Fruit fly (Drosophila melanogaster) Kc167 (cell line): ENCODE results near the gene CtsF.

ENCODE experiments used
- Myc ChIP-seq: fragments of >200 bp; optimal IDR thresholded peaks from 2 replicates; lab custom pipeline; 2017; ENCODE audit warnings: missing external identifiers
- Sin3A ChIP-seq: fragments of >200 bp; optimal IDR thresholded peaks from 2 replicates; lab custom pipeline; 2018; ENCODE audit warnings: missing external identifiers
- h ChIP-seq: fragments of >200 bp; optimal IDR thresholded peaks from 3 replicates; lab custom pipeline; 2018; ENCODE audit warnings: missing external identifiers
- insv ChIP-seq: fragments of >200 bp; optimal IDR thresholded peaks from 3 replicates; lab custom pipeline; 2018; ENCODE audit warnings: missing external identifiers
- psq ChIP-seq: fragments of >200 bp; optimal IDR thresholded peaks from 2 replicates; lab custom pipeline; 2017; ENCODE audit warnings: missing external identifiers
- ttk ChIP-seq: sonication (Bioruptor generic); optimal IDR thresholded peaks from 2 replicates; lab custom pipeline; 2017; ENCODE audit warnings: missing external identifiers

CtsF gene

DNA sequence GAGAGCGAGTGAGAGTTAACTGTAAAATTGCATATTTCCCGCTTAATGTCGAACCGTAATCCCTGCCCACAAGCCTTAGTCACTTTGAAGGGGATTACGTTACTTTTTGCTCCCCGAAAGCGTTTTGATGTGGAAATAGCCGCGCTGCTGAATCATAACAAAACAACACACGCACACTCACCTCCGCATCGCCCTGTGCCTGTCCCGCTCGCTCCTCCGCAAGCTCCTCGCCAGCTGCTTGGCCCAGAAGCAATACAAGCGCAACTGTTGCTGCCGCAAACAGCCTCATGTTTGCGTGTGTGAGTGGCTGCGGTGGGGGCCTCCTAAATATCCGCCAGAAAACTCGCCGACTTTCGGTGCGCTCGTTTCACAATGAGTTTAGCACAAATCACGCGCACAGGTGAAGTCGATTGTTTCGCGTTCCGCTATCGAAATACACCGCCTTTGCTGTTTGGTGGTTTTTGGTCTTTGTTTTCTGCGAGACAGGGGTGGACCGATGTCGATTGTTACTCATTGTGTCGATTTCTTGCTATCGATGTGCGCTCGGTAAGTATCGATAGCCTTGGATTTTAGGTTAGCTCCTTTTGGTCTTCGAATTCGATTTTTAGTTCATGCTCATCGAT, at the start of gene CtsF:
TSS of gene CtsF (minus strand) at position 503 of the 623 bp plus-strand sequence.
- no peak for TF ChIP-seq Sin3A
- TF ChIP-seq ttk = no peak
- no peak for TF ChIP-seq insv (lab: Kevin White, UChicago)
- TF ChIP-seq h (lab: Kevin White, UChicago) = no peak
- no peak for TF ChIP-seq Myc (lab: Kevin White, UChicago)
- no peak for TF ChIP-seq psq

DNA sequence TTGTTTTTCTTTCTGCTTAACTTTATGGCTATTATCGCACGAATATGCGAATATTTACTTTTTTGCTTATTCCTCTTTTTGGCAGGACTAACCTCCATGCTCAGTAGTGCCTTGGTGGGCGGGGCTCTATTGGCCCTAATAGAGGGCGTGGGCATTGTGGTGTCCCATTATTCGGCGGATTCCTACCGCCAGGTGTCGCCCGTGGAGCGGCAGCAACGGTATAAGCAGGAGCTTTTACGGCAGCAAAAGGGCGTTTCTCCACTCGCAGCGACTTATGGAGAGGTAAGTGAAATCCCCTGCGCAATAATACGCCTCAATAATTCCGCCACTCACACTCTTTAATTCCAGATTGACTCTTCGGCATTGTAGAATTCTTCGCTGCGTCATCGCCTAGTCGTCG, 49.1 kb upstream of the CtsF start:
- no peak for TF ChIP-seq ttk
- TF ChIP-seq Sin3A = no peak
- TF ChIP-seq Myc (lab: Kevin White, UChicago) = no peak
- TF ChIP-seq h (lab: Kevin White, UChicago) = no peak
- no peak for TF ChIP-seq insv (lab: Kevin White, UChicago)
- no peak for TF ChIP-seq psq

- TF ChIP-seq h (lab: Kevin White, UChicago) (no peak), ttk (no peak), psq (no peak), insv (lab: Kevin White, UChicago) (no peak), Sin3A (no peak), Myc (lab: Kevin White, UChicago) (no peak)
Observed at dm6 chr3R:5299569-5300195, 48.1 kb upstream of the CtsF start, which contains the start of gene Tim17b1. TSS of gene Tim17b1 (plus strand) at chr3R:5300145.

DNA sequence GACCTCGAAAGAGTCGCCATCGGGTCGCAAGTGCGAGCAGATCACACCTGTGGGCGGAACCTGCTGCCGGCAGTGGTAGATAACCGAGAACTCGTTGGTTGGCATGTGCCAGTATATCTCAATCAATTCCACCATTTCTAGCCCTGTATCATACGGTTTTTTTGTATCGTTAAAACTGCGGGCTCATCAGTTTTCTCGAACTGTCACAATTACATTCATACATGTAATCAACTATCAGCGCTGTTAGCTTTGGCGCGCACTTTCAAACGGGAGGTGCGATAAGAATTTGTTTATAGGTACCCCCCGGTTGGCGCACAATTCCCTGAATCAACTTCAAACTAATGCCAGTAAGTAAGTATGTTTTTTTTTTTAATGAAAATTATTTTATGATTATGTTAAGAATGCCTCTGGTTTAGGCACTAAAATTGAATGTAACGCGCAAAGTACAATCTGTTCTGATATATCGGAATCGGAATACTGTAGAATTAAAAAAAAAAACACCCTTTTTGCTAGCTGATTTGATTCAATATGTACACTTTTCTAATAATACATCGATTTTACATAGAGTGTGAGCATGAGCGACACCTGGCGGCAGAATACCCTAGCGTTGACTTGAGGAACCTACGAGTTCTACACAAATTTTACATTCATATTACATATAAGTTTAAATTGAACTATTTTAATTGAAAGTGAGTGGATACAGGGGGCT, 47.2 kb upstream of the CtsF start:
- TF ChIP-seq h (lab: Kevin White, UChicago) = no peak
- TF ChIP-seq insv (lab: Kevin White, UChicago) = no peak
- no peak for TF ChIP-seq psq
- TF ChIP-seq Myc (lab: Kevin White, UChicago) = no peak
- no peak for TF ChIP-seq Sin3A
- TF ChIP-seq ttk = no peak

- TF ChIP-seq insv (lab: Kevin White, UChicago) (no peak), Myc (lab: Kevin White, UChicago) (no peak), ttk (no peak), h (lab: Kevin White, UChicago) (no peak), psq (no peak), Sin3A (no peak)
Observed at dm6 chr3R:5297315-5297714, 45.8 kb upstream of the CtsF start.

DNA sequence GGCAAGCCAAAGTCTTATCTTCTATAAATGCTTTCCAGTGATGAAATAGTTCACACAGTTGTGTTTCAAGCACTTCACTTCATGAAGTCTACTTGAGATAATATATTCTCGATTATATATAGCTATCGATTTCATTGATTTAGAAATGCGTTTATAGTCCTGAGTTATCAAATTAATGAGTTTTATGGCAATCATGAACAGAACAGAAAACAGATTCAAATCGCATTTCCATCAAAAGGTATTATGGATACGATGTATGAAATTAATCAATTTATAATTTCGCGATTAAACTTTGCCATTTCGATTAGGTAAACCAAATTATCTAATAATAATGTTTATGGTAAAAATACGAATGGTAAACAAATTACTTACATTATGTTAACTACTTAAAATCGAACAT, 43.5 kb upstream of the CtsF start:
- TF ChIP-seq Myc (lab: Kevin White, UChicago) = no peak
- TF ChIP-seq Sin3A = no peak
- no peak for TF ChIP-seq h (lab: Kevin White, UChicago)
- no peak for TF ChIP-seq ttk
- no peak for TF ChIP-seq insv (lab: Kevin White, UChicago)
- no peak for TF ChIP-seq psq

dm6 chr3R:5290738-5291137, 39.2 kb upstream of the CtsF start:
- no peak for TF ChIP-seq ttk
- TF ChIP-seq insv (lab: Kevin White, UChicago) = no peak
- no peak for TF ChIP-seq h (lab: Kevin White, UChicago)
- TF ChIP-seq Sin3A = no peak
- no peak for TF ChIP-seq psq
- TF ChIP-seq Myc (lab: Kevin White, UChicago) = no peak

- TF ChIP-seq Sin3A = no peak
- no peak for TF ChIP-seq ttk
- TF ChIP-seq Myc (lab: Kevin White, UChicago) = no peak
- TF ChIP-seq psq = no peak
- no peak for TF ChIP-seq insv (lab: Kevin White, UChicago)
- no peak for TF ChIP-seq h (lab: Kevin White, UChicago)
Observed at dm6 chr3R:5287965-5288364, 36.4 kb upstream of the CtsF start.

DNA sequence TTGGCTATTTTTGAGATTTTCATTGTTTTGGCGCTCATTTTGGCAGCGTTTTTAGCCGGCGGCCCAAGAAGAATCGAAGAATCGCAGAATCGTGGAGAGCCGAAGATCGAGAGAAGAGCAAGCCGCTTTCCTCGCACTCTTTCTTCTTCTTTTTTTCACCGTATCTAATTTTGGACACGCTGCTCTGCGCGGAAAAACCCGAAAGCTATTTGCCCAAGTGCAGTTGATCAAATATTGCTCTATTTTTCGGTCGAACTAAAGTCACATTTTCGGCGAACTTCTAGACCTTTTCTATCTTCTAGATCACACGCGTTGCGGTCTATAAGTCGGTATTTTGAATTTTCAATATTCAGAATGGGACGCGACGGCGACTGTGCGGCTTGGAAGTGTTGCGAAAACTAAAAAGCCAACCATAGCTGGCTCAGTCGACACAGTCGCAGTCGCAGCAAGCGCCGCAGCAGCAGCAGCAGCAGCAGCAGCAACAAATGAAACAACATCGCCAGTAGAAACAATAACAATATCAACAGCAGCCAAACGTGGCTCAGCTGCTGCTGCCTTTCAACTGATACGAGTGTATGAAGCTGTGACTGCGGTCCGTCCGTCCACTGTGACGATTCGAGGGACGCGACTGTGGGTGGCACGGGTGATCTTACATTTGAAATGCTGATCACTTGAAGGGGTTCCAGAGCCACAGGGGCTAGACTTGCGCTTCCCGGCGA, 35.5 kb upstream of the CtsF start:
- TF ChIP-seq psq (no peak), Myc (lab: Kevin White, UChicago) (no peak), Sin3A (no peak), h (lab: Kevin White, UChicago) (no peak), ttk (no peak), insv (lab: Kevin White, UChicago) (no peak)

DNA sequence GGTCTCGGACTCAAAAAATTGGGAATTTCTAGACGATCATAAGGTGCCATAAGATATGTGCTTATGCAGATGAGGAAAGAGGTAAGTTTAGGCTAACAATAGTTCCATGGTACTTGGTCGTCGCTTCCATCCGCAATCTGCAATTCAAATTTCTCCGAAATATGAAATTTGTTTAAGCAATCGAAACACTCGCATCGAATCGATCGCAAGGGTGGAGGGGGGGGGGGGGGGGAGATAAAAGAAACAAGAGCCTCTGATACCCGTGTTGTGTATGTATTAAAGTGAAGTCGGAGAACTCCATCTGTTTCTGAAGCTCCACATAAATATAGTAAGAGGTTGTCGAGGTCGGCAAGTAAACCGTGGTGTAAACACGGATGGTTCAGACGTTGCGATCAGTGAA, 34.4 kb upstream of the CtsF start:
- TF ChIP-seq insv (lab: Kevin White, UChicago) (no peak), Sin3A (no peak), ttk (no peak), Myc (lab: Kevin White, UChicago) (no peak)

DNA sequence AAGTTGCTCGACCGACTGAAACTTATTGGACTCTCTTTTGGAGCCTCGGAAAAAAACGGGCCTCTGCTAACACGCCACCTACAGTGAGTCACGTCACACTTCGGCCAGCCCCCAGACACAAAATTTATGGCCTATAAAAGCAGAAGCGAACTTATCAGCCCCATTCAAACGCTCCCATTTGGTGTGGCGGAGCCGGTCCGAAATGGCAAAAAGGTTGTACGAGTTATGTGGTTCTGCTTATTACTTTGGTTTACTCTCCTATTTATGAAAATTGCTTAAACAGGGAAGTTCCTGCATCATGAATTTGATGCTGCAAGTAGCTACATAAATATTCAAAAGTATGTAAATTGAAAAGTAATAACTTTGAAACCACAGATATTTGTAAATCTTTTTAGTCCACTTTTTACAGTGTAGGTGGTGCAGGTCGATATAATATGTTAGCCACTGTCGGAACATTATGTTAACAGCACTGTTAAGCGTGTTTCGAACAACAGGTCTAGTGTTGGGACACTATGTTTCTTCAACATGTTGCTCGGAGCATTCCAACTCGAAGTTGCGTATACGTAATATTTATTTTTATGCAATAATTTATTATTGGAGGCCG, 31.9 kb upstream of the CtsF start:
- TF ChIP-seq h (lab: Kevin White, UChicago) = no peak
- peak; percentile 66 for TF ChIP-seq psq
- TF ChIP-seq Sin3A = no peak
- TF ChIP-seq Myc (lab: Kevin White, UChicago) = no peak
